Worm (Caenorhabditis elegans) whole organism, midembryonic: Measurements from ENCODE around the gene nspa-2.
"Not testable (repeated sequence)": the region's sequence is repeated elsewhere in the genome, so short reads cannot be mapped to it uniquely, and the experiment has no call there.

Experiments
- T22C8.4 ChIP-seq: fragments of 200-800 bp; sonication (Bioruptor generic); IDR thresholded peaks from 2 replicates; pipeline ENCODE4 v1.3.6; 2022; ENCODE audit warnings: missing genetic modification characterization, missing compliant biosample characterization
- cog-1 ChIP-seq: sonication (generic microtip); optimal IDR thresholded peaks from 2 replicates; lab custom pipeline; 2016; ENCODE audit warnings: missing genetic modification characterization, missing compliant biosample characterization
- flt-1 ChIP-seq: fragments of 200-800 bp; sonication (Bioruptor generic); IDR thresholded peaks from 2 replicates; pipeline ENCODE4 v1.3.6; 2022; ENCODE audit warnings: missing genetic modification characterization, missing compliant biosample characterization
- klf-2 ChIP-seq: fragments of 200-800 bp; sonication (Bioruptor generic); conservative IDR thresholded peaks from 2 replicates; pipeline ENCODE4 v1.3.6; 2022; ENCODE audit warnings: missing genetic modification reagents, missing genetic modification characterization, missing compliant biosample characterization
- med-1 ChIP-seq: sonication (generic microtip); optimal IDR thresholded peaks from 2 replicates; lab custom pipeline; 2017; ENCODE audit warnings: missing genetic modification characterization, mild to moderate bottlenecking, missing compliant biosample characterization, antibody characterized with exemption, missing genetic modification reagents; ENCODE audit not compliant: insufficient read depth
- ref-1 ChIP-seq: fragments of 200-800 bp; sonication (Bioruptor generic); conservative IDR thresholded peaks from 2 replicates; pipeline ENCODE4 v1.3.6; 2022; ENCODE audit warnings: missing genetic modification reagents, missing genetic modification characterization, missing compliant biosample characterization
- tab-1 ChIP-seq: fragments of 200-800 bp; sonication (Bioruptor generic); IDR thresholded peaks from 2 replicates; pipeline ENCODE4 v1.3.6; 2022; ENCODE audit warnings: missing genetic modification characterization, missing compliant biosample characterization
- ztf-23 ChIP-seq: fragments of 200-800 bp; sonication (Bioruptor generic); IDR thresholded peaks from 2 replicates; pipeline ENCODE4 v1.3.6; 2022; ENCODE audit warnings: missing genetic modification reagents, missing genetic modification characterization, missing compliant biosample characterization
- ztf-29 ChIP-seq: fragments of 200-800 bp; sonication (Bioruptor generic); IDR thresholded peaks from 2 replicates; pipeline ENCODE4 v1.3.6; 2022; ENCODE audit warnings: missing genetic modification reagents, missing genetic modification characterization, missing compliant biosample characterization

Gene nspa-2

ce11 chrV:14890782-14891181 lies at the start of gene nspa-2:
Gene nspa-2 (plus strand): TSS chrV:14891082.
- TF ChIP-seq med-1 (GFP tag; lab: Kevin White, UChicago); cog-1; klf-2 (GFP tag; lab: Robert Waterston, UW): not testable (repeated sequence)

- no peak for TF ChIP-seq T22C8.4 (GFP tag; lab: Robert Waterston, UW)
- TF ChIP-seq cog-1, result no peak
Measured at ce11 chrV:14841660-14842059, 49.2 kb upstream of the nspa-2 start.

ce11 chrV:14847291-14847915 lies 43.5 kb upstream of the nspa-2 start, which contains the start of gene ret-1:
Gene ret-1 (minus strand): TSS chrV:14847413.
- no peak for TF ChIP-seq cog-1

ce11 chrV:14848510-14849206 lies 42.2 kb upstream of the nspa-2 start:
- TF ChIP-seq ref-1 (GFP tag; lab: Robert Waterston, UW), result no peak
- no peak for TF ChIP-seq cog-1
- no peak for TF ChIP-seq klf-2 (GFP tag; lab: Robert Waterston, UW)
- TF ChIP-seq T22C8.4 (GFP tag; lab: Robert Waterston, UW), result no peak
- TF ChIP-seq tab-1 (GFP tag; lab: Robert Waterston, UW), result no peak
- TF ChIP-seq ztf-23 (GFP tag; lab: Robert Waterston, UW), result no peak
- TF ChIP-seq flt-1 (GFP tag; lab: Robert Waterston, UW), result no peak
- TF ChIP-seq med-1 (GFP tag; lab: Kevin White, UChicago), result no peak
- no peak for TF ChIP-seq ztf-29 (GFP tag; lab: Robert Waterston, UW)

ce11 chrV:14849628-14850027 lies 41.3 kb upstream of the nspa-2 start:
- TF ChIP-seq tab-1 (GFP tag; lab: Robert Waterston, UW), result no peak
- no peak for TF ChIP-seq klf-2 (GFP tag; lab: Robert Waterston, UW)
- TF ChIP-seq ztf-23 (GFP tag; lab: Robert Waterston, UW), result no peak
- no peak for TF ChIP-seq flt-1 (GFP tag; lab: Robert Waterston, UW)
- TF ChIP-seq ref-1 (GFP tag; lab: Robert Waterston, UW), result no peak
- no peak for TF ChIP-seq cog-1
- no peak for TF ChIP-seq ztf-29 (GFP tag; lab: Robert Waterston, UW)
- no peak for TF ChIP-seq med-1 (GFP tag; lab: Kevin White, UChicago)
- TF ChIP-seq T22C8.4 (GFP tag; lab: Robert Waterston, UW), result no peak

- TF ChIP-seq ztf-23 (GFP tag; lab: Robert Waterston, UW), result no peak
- TF ChIP-seq klf-2 (GFP tag; lab: Robert Waterston, UW), result no peak
- no peak for TF ChIP-seq flt-1 (GFP tag; lab: Robert Waterston, UW)
- no peak for TF ChIP-seq T22C8.4 (GFP tag; lab: Robert Waterston, UW)
- TF ChIP-seq ref-1 (GFP tag; lab: Robert Waterston, UW), result no peak
- TF ChIP-seq ztf-29 (GFP tag; lab: Robert Waterston, UW), result no peak
- TF ChIP-seq med-1 (GFP tag; lab: Kevin White, UChicago), result no peak
- TF ChIP-seq cog-1, result no peak
- TF ChIP-seq tab-1 (GFP tag; lab: Robert Waterston, UW), result no peak
Measured at ce11 chrV:14850530-14850929, 40.4 kb upstream of the nspa-2 start.

ce11 chrV:14851206-14851605 lies 39.7 kb upstream of the nspa-2 start:
- TF ChIP-seq klf-2 (GFP tag; lab: Robert Waterston, UW) (no peak), ztf-29 (GFP tag; lab: Robert Waterston, UW) (no peak), T22C8.4 (GFP tag; lab: Robert Waterston, UW) (no peak), ztf-23 (GFP tag; lab: Robert Waterston, UW) (no peak), med-1 (GFP tag; lab: Kevin White, UChicago) (no peak), cog-1 (no peak), ref-1 (GFP tag; lab: Robert Waterston, UW) (no peak), flt-1 (GFP tag; lab: Robert Waterston, UW) (no peak), tab-1 (GFP tag; lab: Robert Waterston, UW) (no peak)

ce11 chrV:14851972-14852371 lies 38.9 kb upstream of the nspa-2 start:
- TF ChIP-seq ref-1 (GFP tag; lab: Robert Waterston, UW) (no peak), med-1 (GFP tag; lab: Kevin White, UChicago) (no peak), ztf-29 (GFP tag; lab: Robert Waterston, UW) (no peak), klf-2 (GFP tag; lab: Robert Waterston, UW) (no peak), T22C8.4 (GFP tag; lab: Robert Waterston, UW) (no peak), ztf-23 (GFP tag; lab: Robert Waterston, UW) (no peak), cog-1 (no peak), flt-1 (GFP tag; lab: Robert Waterston, UW) (no peak), tab-1 (GFP tag; lab: Robert Waterston, UW) (no peak)

ce11 chrV:14852620-14853019 lies 38.3 kb upstream of the nspa-2 start:
- TF ChIP-seq flt-1 (GFP tag; lab: Robert Waterston, UW), result no peak
- no peak for TF ChIP-seq cog-1
- no peak for TF ChIP-seq ztf-23 (GFP tag; lab: Robert Waterston, UW)
- no peak for TF ChIP-seq med-1 (GFP tag; lab: Kevin White, UChicago)
- no peak for TF ChIP-seq klf-2 (GFP tag; lab: Robert Waterston, UW)
- TF ChIP-seq ztf-29 (GFP tag; lab: Robert Waterston, UW), result no peak
- TF ChIP-seq ref-1 (GFP tag; lab: Robert Waterston, UW), result no peak
- TF ChIP-seq T22C8.4 (GFP tag; lab: Robert Waterston, UW), result no peak
- no peak for TF ChIP-seq tab-1 (GFP tag; lab: Robert Waterston, UW)
